Worm (Caenorhabditis elegans) whole organism, L3 larva: Measurements from ENCODE around the gene exc-15.

Source experiments
- ama-1 ChIP-seq: fragments of 150-350 bp; optimal IDR thresholded peaks from 2 replicates; lab custom pipeline; 2018
- ceh-82 ChIP-seq: fragments of 150-350 bp; optimal IDR thresholded peaks from 2 replicates; lab custom pipeline; 2014; ENCODE audit warnings: missing biosample characterization, missing genetic modification characterization
- fkh-10 ChIP-seq: sonication (generic microtip); optimal IDR thresholded peaks from 2 replicates; lab custom pipeline; 2017; ENCODE audit warnings: missing biosample characterization, missing genetic modification reagents, missing genetic modification characterization
- nhr-237 ChIP-seq: fragments of 150-350 bp; optimal IDR thresholded peaks from 2 replicates; lab custom pipeline; 2014; ENCODE audit warnings: missing biosample characterization, missing genetic modification characterization
- nhr-28 ChIP-seq: fragments of 150-350 bp; optimal IDR thresholded peaks from 2 replicates; lab custom pipeline; 2014; ENCODE audit warnings: missing biosample characterization, missing genetic modification characterization
- nhr-77 ChIP-seq: fragments of 150-350 bp; optimal IDR thresholded peaks from 2 replicates; lab custom pipeline; 2014; ENCODE audit warnings: missing biosample characterization, missing genetic modification characterization
- sea-2 ChIP-seq: fragments of 150-350 bp; sonication (generic microtip); optimal IDR thresholded peaks from 4 replicates; lab custom pipeline; 2014; ENCODE audit warnings: missing biosample characterization, missing genetic modification reagents, missing genetic modification characterization
- snpc-4 ChIP-seq: fragments of 150-350 bp; optimal IDR thresholded peaks from 2 replicates; lab custom pipeline; 2014; ENCODE audit warnings: missing biosample characterization, missing genetic modification characterization
- tbx-2 ChIP-seq: sonication (generic microtip); optimal IDR thresholded peaks from 2 replicates; lab custom pipeline; 2016; ENCODE audit warnings: mild to moderate bottlenecking, missing genetic modification characterization, missing compliant biosample characterization
- zag-1 ChIP-seq: fragments of 150-350 bp; optimal IDR thresholded peaks from 2 replicates; lab custom pipeline; 2014; ENCODE audit warnings: missing biosample characterization, missing genetic modification characterization
- ztf-4 ChIP-seq: fragments of 150-350 bp; optimal IDR thresholded peaks from 2 replicates; lab custom pipeline; 2014; ENCODE audit warnings: missing biosample characterization, missing genetic modification characterization

- no peak for TF ChIP-seq zag-1
- no peak for TF ChIP-seq sea-2
- no peak for TF ChIP-seq snpc-4 (tag; lab: Kevin White, UChicago)
- TF ChIP-seq nhr-237 (tag; lab: Kevin White, UChicago) = no peak
- no peak for TF ChIP-seq ceh-82 (tag; lab: Kevin White, UChicago)
- no peak for TF ChIP-seq ztf-4 (tag; lab: Kevin White, UChicago)
- no peak for TF ChIP-seq fkh-10 (GFP tag; lab: Kevin White, UChicago)
- TF ChIP-seq ama-1 (lab: Kevin White, UChicago) = no peak
- TF ChIP-seq nhr-77 (tag; lab: Kevin White, UChicago) = no peak
- no peak for TF ChIP-seq nhr-28 (tag; lab: Kevin White, UChicago)
- TF ChIP-seq tbx-2 (tag; lab: Kevin White, UChicago) = no peak
Observed at ce11 chrV:4447637-4448036, 35.6 kb upstream of the exc-15 start.
